Fruit fly (Drosophila melanogaster) whole organism, embryonic: Measurements from ENCODE around the gene CG2247.

Experiments
- ATbp ChIP-seq: fragments of 200-800 bp; sonication (Bioruptor generic); optimal IDR thresholded peaks from 2 replicates; lab custom pipeline; 2017; ENCODE audit warnings: missing biosample characterization, mild to moderate bottlenecking, missing genetic modification characterization, missing genetic modification reagents
- Antp ChIP-seq: fragments of 200-800 bp; sonication (Bioruptor generic); optimal IDR thresholded peaks from 3 replicates; lab custom pipeline; 2016; ENCODE audit warnings: missing biosample characterization, missing genetic modification characterization
- CG10209 ChIP-seq: fragments of 200-800 bp; sonication (Bioruptor generic); optimal IDR thresholded peaks from 3 replicates; lab custom pipeline; 2017; ENCODE audit warnings: missing biosample characterization, mild to moderate bottlenecking, missing genetic modification characterization, missing genetic modification reagents
- CG11560 ChIP-seq: fragments of 200-800 bp; sonication (Bioruptor generic); IDR thresholded peaks from 3 replicates; pipeline ENCODE4 v1.3.6; 2022; ENCODE audit warnings: missing biosample characterization, missing genetic modification characterization
- CG13775 ChIP-seq: fragments of 200-800 bp; sonication (Bioruptor generic); optimal IDR thresholded peaks from 3 replicates; lab custom pipeline; 2017; ENCODE audit warnings: missing biosample characterization, mild to moderate bottlenecking, missing genetic modification characterization
- CG14965 ChIP-seq: fragments of 200-800 bp; sonication (Bioruptor generic); optimal IDR thresholded peaks from 2 replicates; lab custom pipeline; 2016; ENCODE audit warnings: missing biosample characterization, missing genetic modification characterization, borderline replicate concordance
- CG15514 ChIP-seq: fragments of 200-800 bp; sonication (Bioruptor generic); optimal IDR thresholded peaks from 3 replicates; lab custom pipeline; 2017; ENCODE audit warnings: missing biosample characterization, missing genetic modification characterization, mild to moderate bottlenecking, moderate library complexity, missing genetic modification reagents
- CG1602 ChIP-seq: fragments of 200-800 bp; sonication (Bioruptor generic); optimal IDR thresholded peaks from 3 replicates; lab custom pipeline; 2016; ENCODE audit warnings: missing biosample characterization, missing genetic modification characterization
- CG1647 ChIP-seq: fragments of 200-800 bp; sonication (Bioruptor generic); optimal IDR thresholded peaks from 3 replicates; lab custom pipeline; 2016; ENCODE audit warnings: missing biosample characterization, missing genetic modification characterization
- CG2875 ChIP-seq: fragments of 200-800 bp; sonication (Bioruptor generic); optimal IDR thresholded peaks from 2 replicates; lab custom pipeline; 2017; ENCODE audit warnings: missing biosample characterization, mild to moderate bottlenecking, missing genetic modification characterization, missing genetic modification reagents
- CG3281 ChIP-seq: fragments of 200-800 bp; sonication (Bioruptor generic); optimal IDR thresholded peaks from 3 replicates; lab custom pipeline; 2017; ENCODE audit warnings: missing biosample characterization, mild to moderate bottlenecking, missing genetic modification characterization
- CG43689 ChIP-seq: fragments of 200-800 bp; sonication (Bioruptor generic); IDR thresholded peaks from 2 replicates; pipeline ENCODE4 v1.3.6; 2022; ENCODE audit warnings: missing biosample characterization, missing genetic modification characterization
- CG4424 ChIP-seq: fragments of 200-800 bp; sonication (Bioruptor generic); optimal IDR thresholded peaks from 3 replicates; lab custom pipeline; 2016; ENCODE audit warnings: missing biosample characterization, missing genetic modification characterization
- CG4617 ChIP-seq: fragments of 200-800 bp; sonication (Bioruptor generic); optimal IDR thresholded peaks from 3 replicates; lab custom pipeline; 2016; ENCODE audit warnings: missing biosample characterization, missing genetic modification characterization, borderline replicate concordance
- CG4854 ChIP-seq: fragments of 200-800 bp; sonication (Bioruptor generic); optimal IDR thresholded peaks from 2 replicates; lab custom pipeline; 2016; ENCODE audit warnings: missing biosample characterization, missing genetic modification characterization, inconsistent platforms
- CG8281 ChIP-seq: fragments of 200-800 bp; sonication (Bioruptor generic); optimal IDR thresholded peaks from 2 replicates; lab custom pipeline; 2018; ENCODE audit warnings: missing biosample characterization, mild to moderate bottlenecking, missing genetic modification characterization, moderate library complexity
- CG8478 ChIP-seq: fragments of >200 bp; optimal IDR thresholded peaks from 2 replicates; lab custom pipeline; 2018
- CG9437 ChIP-seq: fragments of 200-800 bp; sonication (Bioruptor generic); optimal IDR thresholded peaks from 2 replicates; lab custom pipeline; 2018; ENCODE audit warnings: missing biosample characterization, mild to moderate bottlenecking, missing genetic modification characterization
- CrebB ChIP-seq: fragments of 200-800 bp; sonication (Bioruptor generic); optimal IDR thresholded peaks from 3 replicates; lab custom pipeline; 2018; ENCODE audit warnings: missing biosample characterization, mild to moderate bottlenecking, missing genetic modification characterization
- D ChIP-seq, 2 experiments: fragments of 200-800 bp in 1 of 2; fragments of >200 bp in 1 of 2; sonication (Bioruptor generic) in 1 of 2; optimal IDR thresholded peaks; 2 replicates in 1 of 2; 3 replicates in 1 of 2; lab custom pipeline; 2017; ENCODE audit warnings: mild to moderate bottlenecking in 1 of 2, missing biosample characterization in 1 of 2, missing genetic modification characterization in 1 of 2, missing genetic modification reagents in 1 of 2
- Dref ChIP-seq: fragments of 200-800 bp; sonication (Bioruptor generic); IDR thresholded peaks from 2 replicates; pipeline ENCODE4 v1.3.6; 2022; ENCODE audit warnings: missing biosample characterization, missing genetic modification characterization
- Drgx ChIP-seq: fragments of 200-800 bp; sonication (Bioruptor generic); IDR thresholded peaks from 2 replicates; pipeline ENCODE4 v1.3.6; 2022; ENCODE audit warnings: missing biosample characterization, missing genetic modification characterization
- Ets65A ChIP-seq: fragments of 200-800 bp; sonication (Bioruptor generic); peaks from one replicate; lab custom pipeline; 2016; ENCODE audit warnings: missing biosample characterization, missing genetic modification characterization
- Gug ChIP-seq: fragments of 200-800 bp; sonication (Bioruptor generic); IDR thresholded peaks from 4 replicates; pipeline ENCODE4 v1.3.6; 2022; ENCODE audit warnings: missing biosample characterization, missing genetic modification characterization
- Hsf ChIP-seq: fragments of 200-800 bp; sonication (Bioruptor generic); optimal IDR thresholded peaks from 3 replicates; lab custom pipeline; 2016; ENCODE audit warnings: missing biosample characterization, missing genetic modification characterization
- Med ChIP-seq: fragments of 200-800 bp; sonication (Bioruptor generic); peaks from one replicate; lab custom pipeline; 2016; ENCODE audit warnings: missing biosample characterization, missing genetic modification characterization, mild to moderate bottlenecking, inconsistent platforms, moderate library complexity
- Mes4 ChIP-seq: fragments of 200-800 bp; sonication (Bioruptor generic); optimal IDR thresholded peaks from 2 replicates; lab custom pipeline; 2016; ENCODE audit warnings: missing biosample characterization, missing genetic modification characterization
- Opbp ChIP-seq: fragments of 200-800 bp; sonication (Bioruptor generic); IDR thresholded peaks from 3 replicates; pipeline ENCODE4 v1.3.6; 2022; ENCODE audit warnings: missing biosample characterization, missing genetic modification characterization; ENCODE audit not compliant: partially characterized antibody
- Pdp1 ChIP-seq, 2 experiments: fragments of 200-800 bp; sonication (Bioruptor generic); optimal IDR thresholded peaks; 3 replicates each; lab custom pipeline; 2016; ENCODE audit warnings: missing biosample characterization in 2 of 2, missing genetic modification characterization in 2 of 2, mild to moderate bottlenecking in 1 of 2, moderate library complexity in 1 of 2
- Rfx ChIP-seq: fragments of 200-800 bp; sonication (Bioruptor generic); IDR thresholded peaks from 2 replicates; pipeline ENCODE4 v1.3.6; 2022; ENCODE audit warnings: missing biosample characterization, missing genetic modification characterization
- Taf1 ChIP-seq: fragments of 200-800 bp; sonication (Bioruptor generic); IDR thresholded peaks from 2 replicates; pipeline ENCODE4 v1.3.6; 2022; ENCODE audit warnings: missing biosample characterization, missing genetic modification characterization
- Xbp1 ChIP-seq: fragments of 200-800 bp; sonication (Bioruptor generic); optimal IDR thresholded peaks from 3 replicates; lab custom pipeline; 2016; ENCODE audit warnings: missing biosample characterization, mild to moderate bottlenecking, missing genetic modification characterization
- ac ChIP-seq: fragments of 200-800 bp; sonication (Bioruptor generic); optimal IDR thresholded peaks from 3 replicates; lab custom pipeline; 2017; ENCODE audit warnings: missing biosample characterization, mild to moderate bottlenecking, missing genetic modification characterization
- bowl ChIP-seq: fragments of 200-800 bp; sonication (Bioruptor generic); IDR thresholded peaks from 2 replicates; pipeline ENCODE4 v1.3.6; 2022; ENCODE audit warnings: missing biosample characterization, missing genetic modification characterization
- bsh ChIP-seq, 2 experiments: fragments of 200-800 bp; sonication (Bioruptor generic); optimal IDR thresholded peaks; 2 replicates each; lab custom pipeline; 2017 to 2018; ENCODE audit warnings: mild to moderate bottlenecking in 2 of 2, missing biosample characterization in 2 of 2, missing genetic modification characterization in 2 of 2, moderate library complexity in 1 of 2
- btn ChIP-seq: fragments of 200-800 bp; sonication (Bioruptor generic); optimal IDR thresholded peaks from 2 replicates; lab custom pipeline; 2016; ENCODE audit warnings: missing biosample characterization, missing genetic modification characterization
- crol ChIP-seq: fragments of 200-800 bp; sonication (Bioruptor generic); IDR thresholded peaks from 2 replicates; pipeline ENCODE4 v1.3.6; 2022; ENCODE audit warnings: missing biosample characterization, missing genetic modification characterization
- dmrt11E ChIP-seq: fragments of 200-800 bp; sonication (Bioruptor generic); optimal IDR thresholded peaks from 3 replicates; lab custom pipeline; 2018; ENCODE audit warnings: missing biosample characterization, mild to moderate bottlenecking, missing genetic modification characterization, moderate library complexity
- exex ChIP-seq: fragments of 200-800 bp; sonication (Bioruptor generic); optimal IDR thresholded peaks from 4 replicates; lab custom pipeline; 2018; ENCODE audit warnings: missing biosample characterization, mild to moderate bottlenecking, missing genetic modification characterization, moderate library complexity
- ftz-f1 ChIP-seq: fragments of 200-800 bp; sonication (Bioruptor generic); optimal IDR thresholded peaks from 2 replicates; lab custom pipeline; 2016; ENCODE audit warnings: missing biosample characterization, missing genetic modification characterization
- gce ChIP-seq: fragments of 200-800 bp; sonication (Bioruptor generic); IDR thresholded peaks from 3 replicates; pipeline ENCODE4 v1.3.6; 2022; ENCODE audit warnings: missing biosample characterization, missing genetic modification characterization
- gsb ChIP-seq: fragments of 200-800 bp; sonication (Bioruptor generic); IDR thresholded peaks from 2 replicates; pipeline ENCODE4 v1.3.6; 2022; ENCODE audit warnings: missing biosample characterization, missing genetic modification characterization
- insv ChIP-seq, 2 experiments: fragments of 200-800 bp; sonication (Bioruptor generic); optimal IDR thresholded peaks; 3 replicates each; lab custom pipeline; 2016 to 2018; ENCODE audit warnings: missing biosample characterization in 2 of 2, missing genetic modification characterization in 2 of 2
- lov ChIP-seq, 2 experiments: fragments of 200-800 bp in 1 of 2; fragments of >200 bp in 1 of 2; sonication (Bioruptor generic) in 1 of 2; IDR thresholded peaks in 1 of 2; optimal IDR thresholded peaks in 1 of 2; 2 replicates in 1 of 2; 3 replicates in 1 of 2; pipeline versions ENCODE4 v1.3.6 to Lab custom; 2017 to 2022; ENCODE audit warnings: missing biosample characterization in 1 of 2, missing genetic modification characterization in 1 of 2
- nom ChIP-seq: fragments of 200-800 bp; sonication (Bioruptor generic); optimal IDR thresholded peaks from 2 replicates; lab custom pipeline; 2017; ENCODE audit warnings: missing biosample characterization, missing genetic modification characterization, mild to moderate bottlenecking, moderate library complexity, missing genetic modification reagents
- sens ChIP-seq: fragments of 200-800 bp; sonication (Bioruptor generic); peaks from one replicate; lab custom pipeline; 2016; ENCODE audit warnings: missing biosample characterization, missing genetic modification characterization
- sob ChIP-seq: fragments of 200-800 bp; sonication (Bioruptor generic); IDR thresholded peaks from 2 replicates; pipeline ENCODE4 v1.3.6; 2022; ENCODE audit warnings: missing biosample characterization, missing genetic modification characterization
- tio ChIP-seq: fragments of 200-800 bp; sonication (Bioruptor generic); optimal IDR thresholded peaks from 2 replicates; lab custom pipeline; 2017; ENCODE audit warnings: missing biosample characterization, missing genetic modification characterization, inconsistent platforms
- vfl ChIP-seq: fragments of 200-800 bp; sonication (Bioruptor generic); optimal IDR thresholded peaks from 2 replicates; lab custom pipeline; 2016; ENCODE audit warnings: missing biosample characterization, missing genetic modification characterization

CG2247 gene

DNA sequence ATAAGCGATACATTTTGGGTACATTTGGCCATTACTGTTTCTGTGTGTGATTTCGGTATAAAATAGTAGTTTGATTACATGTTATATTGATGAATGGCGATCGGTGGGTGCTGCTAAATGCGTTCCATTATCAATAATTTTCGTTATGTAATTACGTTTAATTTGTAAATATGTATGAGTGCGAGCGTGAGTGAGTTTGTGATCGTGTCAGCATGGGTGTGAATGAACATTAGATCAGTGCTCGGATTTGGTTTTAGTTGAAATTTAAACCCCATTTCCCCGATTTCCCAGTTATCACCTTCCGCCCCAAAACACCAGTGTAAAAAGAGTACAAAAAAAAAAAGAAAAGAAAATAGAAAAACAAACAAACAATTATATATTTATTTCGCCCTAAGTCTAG, 8.2 kb upstream of the CG2247 start:
- TF ChIP-seq gce (GFP tag; lab: Robert Waterston, UW) = no peak
- TF ChIP-seq exex (tag; lab: Kevin White, UChicago) = peak; percentile 31
- peak; percentile 50 for TF ChIP-seq Med
- TF ChIP-seq CG4854 (GFP tag; lab: Kevin White, UChicago) = no peak
- TF ChIP-seq CG1602 (GFP tag; lab: Kevin White, UChicago) = no peak
- peak; percentile 66 for TF ChIP-seq sens (GFP tag; lab: Kevin White, UChicago)
- TF ChIP-seq CrebB = no peak
- peak; percentile 35 for TF ChIP-seq CG8281 (tag; lab: Kevin White, UChicago)
- TF ChIP-seq Pdp1 (GFP tag; optimal IDR thresholded peaks at IDR 0.05; lab: Kevin White, UChicago) = peak in 1 of 2 experiments; percentile 81

DNA sequence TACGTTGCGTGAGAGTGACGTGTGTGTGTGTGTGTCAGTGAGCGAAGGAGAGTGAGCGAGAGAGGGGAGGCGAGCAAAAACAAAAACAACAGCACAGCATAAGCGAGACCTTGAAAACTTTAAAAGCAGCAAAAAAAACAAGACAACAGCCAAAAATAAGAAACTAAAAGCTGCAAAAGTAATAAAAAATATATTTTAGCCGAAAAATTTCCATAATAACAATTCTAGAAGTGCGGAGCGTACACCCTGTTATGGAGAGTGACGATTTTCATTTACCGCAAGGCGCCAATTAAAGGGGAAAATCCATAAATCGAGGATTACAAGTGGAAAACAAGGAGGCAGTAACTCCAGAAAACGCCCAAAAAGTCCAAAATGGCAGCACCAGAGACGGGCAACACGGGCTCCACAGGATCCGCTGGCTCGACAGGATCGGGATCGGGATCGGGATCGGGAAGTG, 5.1 kb upstream of the CG2247 start:
- TF ChIP-seq Ets65A (GFP tag; lab: Kevin White, UChicago) (no peak), Gug (GFP tag; lab: Robert Waterston, UW) (no peak), CG15514 (GFP tag; lab: Kevin White, UChicago) (no peak), CG3281 (GFP tag; lab: Kevin White, UChicago) (no peak), CG2875 (GFP tag; lab: Kevin White, UChicago) (no peak), Xbp1 (no peak), ac (GFP tag; lab: Kevin White, UChicago) (no peak), vfl (GFP tag; lab: Kevin White, UChicago) (no peak), CG13775 (GFP tag; lab: Kevin White, UChicago) (no peak), bsh (GFP tag; optimal IDR thresholded peaks at IDR 0.05; lab: Kevin White, UChicago) (peak in 1 of 2 experiments; percentile 37), insv (GFP tag; optimal IDR thresholded peaks at IDR 0.05; lab: Kevin White, UChicago) (no peak), D (optimal IDR thresholded peaks at IDR 0.05; lab: Kevin White, UChicago) (no peak), D (GFP tag; optimal IDR thresholded peaks at IDR 0.05; lab: Kevin White, UChicago) (no peak), Opbp (no peak), sob (no peak), CG9437 (GFP tag; lab: Kevin White, UChicago) (no peak), CG4617 (GFP tag; lab: Kevin White, UChicago) (peak; percentile 27), Antp (no peak), CG14965 (no peak), CG11560 (tag; lab: Robert Waterston, UW) (no peak), CG1647 (GFP tag; lab: Kevin White, UChicago) (no peak), crol (GFP tag; lab: Robert Waterston, UW) (peak; percentile 88), CG1602 (GFP tag; lab: Kevin White, UChicago) (no peak), ATbp (GFP tag; lab: Kevin White, UChicago) (no peak), lov (optimal IDR thresholded peaks at IDR 0.05; lab: Kevin White, UChicago) (no peak), lov (GFP tag; IDR thresholded peaks at IDR 0.05; lab: Robert Waterston, UW) (no peak), Hsf (GFP tag; lab: Kevin White, UChicago) (no peak), CG8478 (lab: Kevin White, UChicago) (no peak), Taf1 (GFP tag; lab: Robert Waterston, UW) (no peak), Dref (GFP tag; lab: Robert Waterston, UW) (no peak), gsb (no peak), bowl (no peak), nom (GFP tag; lab: Kevin White, UChicago) (peak; percentile 49), CG43689 (GFP tag; lab: Robert Waterston, UW) (no peak), Mes4 (GFP tag; lab: Kevin White, UChicago) (no peak), CG4424 (GFP tag; lab: Kevin White, UChicago) (no peak), Drgx (GFP tag; lab: Robert Waterston, UW) (0 out of 2 replicates have a peak, but pooled peaks have one; percentile 15), CG10209 (GFP tag; lab: Kevin White, UChicago) (no peak), tio (no peak), dmrt11E (tag; lab: Kevin White, UChicago) (no peak), ftz-f1 (GFP tag; lab: Kevin White, UChicago) (peak; percentile 95), Rfx (GFP tag; lab: Robert Waterston, UW) (no peak), btn (no peak)
